Fruit fly (Drosophila melanogaster): ENCODE measurements around the gene jhamt.

DNA sequence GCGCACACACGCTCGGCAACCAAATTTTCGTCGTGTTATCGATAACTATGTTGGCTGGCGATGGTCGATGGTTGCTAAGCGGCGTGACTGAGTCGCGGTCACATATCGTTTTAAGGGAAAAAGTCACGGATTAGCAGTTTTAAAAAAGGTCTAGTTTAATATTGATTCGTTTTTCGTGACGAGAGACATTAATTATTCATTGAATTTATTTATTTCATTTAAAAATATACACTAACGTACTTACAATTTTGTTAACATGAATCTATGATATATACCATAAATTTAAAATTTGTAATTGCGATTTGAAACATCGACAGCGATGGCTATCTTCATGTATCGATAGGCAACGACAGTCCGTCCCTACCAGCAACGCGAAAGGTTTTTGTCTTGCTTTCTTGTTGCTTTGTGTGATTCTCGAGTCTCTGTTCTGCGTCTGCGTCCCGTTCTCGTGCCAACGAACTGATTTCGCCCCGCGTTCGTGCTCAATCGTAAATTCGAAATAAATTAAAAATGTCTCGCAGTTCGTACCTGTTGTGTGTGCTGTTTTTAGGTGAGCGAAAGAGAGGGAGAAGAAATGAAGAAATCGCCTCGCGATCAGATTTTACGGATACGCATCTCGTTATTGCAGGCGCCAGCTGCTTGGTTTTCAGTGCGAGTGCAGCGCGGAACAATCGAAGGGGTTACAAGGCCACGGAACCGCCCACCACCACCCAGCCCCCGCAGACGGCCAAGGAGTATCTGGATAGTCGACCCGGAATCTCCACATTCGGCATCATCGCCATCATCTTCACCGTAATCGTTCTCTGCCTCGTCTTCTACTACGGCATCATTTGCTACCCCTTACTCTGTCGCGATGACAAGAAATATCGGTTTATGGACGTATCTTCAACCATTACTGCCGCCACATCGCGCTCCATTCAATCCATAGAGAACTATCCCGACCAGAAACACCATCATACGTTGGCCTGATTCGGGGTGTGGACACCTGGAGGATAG is 12.8 kb upstream of the jhamt start, which contains the start of the genes Hyls1, chif and CG4455:
- TF ChIP-seq CG8478 (optimal IDR thresholded peaks at IDR 0.05) (no peak), psq (optimal IDR thresholded peaks at IDR 0.05) (no peak)

Measured in whole organism.